Worm (Caenorhabditis elegans) whole organism, early embryonic: Measurements from ENCODE around the gene btb-16.

Experiments
- B0310.2 ChIP-seq: sonication (generic microtip); optimal IDR thresholded peaks from 2 replicates; lab custom pipeline; 2016; ENCODE audit warnings: mild to moderate bottlenecking, missing genetic modification characterization, missing compliant biosample characterization
- F13C5.2 ChIP-seq: sonication (generic microtip); optimal IDR thresholded peaks from 2 replicates; lab custom pipeline; 2017; ENCODE audit warnings: mild to moderate bottlenecking, missing genetic modification characterization, inconsistent platforms, missing compliant biosample characterization
- aly-1 ChIP-seq: sonication (generic microtip); optimal IDR thresholded peaks from 2 replicates; lab custom pipeline; 2016; ENCODE audit warnings: missing genetic modification characterization, missing compliant biosample characterization
- ama-1 ChIP-seq: fragments of 150-350 bp; optimal IDR thresholded peaks from 2 replicates; lab custom pipeline; 2014
- ceh-13 ChIP-seq: fragments of 200-800 bp; sonication (Bioruptor generic); optimal IDR thresholded peaks from 2 replicates; lab custom pipeline; 2018; ENCODE audit warnings: mild to moderate bottlenecking, missing genetic modification characterization, missing compliant biosample characterization
- ceh-36 ChIP-seq: sonication (generic microtip); optimal IDR thresholded peaks from 2 replicates; lab custom pipeline; 2016; ENCODE audit warnings: missing genetic modification characterization, inconsistent platforms, missing compliant biosample characterization
- ets-7 ChIP-seq: sonication (generic microtip); optimal IDR thresholded peaks from 2 replicates; lab custom pipeline; 2016; ENCODE audit warnings: missing genotype, missing genetic modification characterization, missing compliant biosample characterization
- flt-1 ChIP-seq: fragments of 200-800 bp; sonication (Bioruptor generic); IDR thresholded peaks from 2 replicates; pipeline ENCODE4 v1.3.6; 2022; ENCODE audit warnings: missing genetic modification characterization, missing compliant biosample characterization
- hmbx-1 ChIP-seq: sonication (generic microtip); optimal IDR thresholded peaks from 2 replicates; lab custom pipeline; 2016; ENCODE audit warnings: mild to moderate bottlenecking, missing genetic modification characterization, missing compliant biosample characterization
- hmg-4 ChIP-seq: fragments of 200-800 bp; sonication (Bioruptor generic); optimal IDR thresholded peaks from 2 replicates; lab custom pipeline; 2018; ENCODE audit warnings: mild to moderate bottlenecking, missing genetic modification characterization, missing compliant biosample characterization
- hnd-1 ChIP-seq: sonication (generic microtip); optimal IDR thresholded peaks from 2 replicates; lab custom pipeline; 2016; ENCODE audit warnings: missing genetic modification characterization, missing compliant biosample characterization
- pes-1 ChIP-seq: fragments of 200-800 bp; sonication (Bioruptor generic); IDR thresholded peaks from 2 replicates; pipeline ENCODE4 v1.3.6; 2022; ENCODE audit warnings: missing genetic modification reagents, missing genetic modification characterization, missing compliant biosample characterization
- scrt-1 ChIP-seq: fragments of 200-800 bp; sonication (Bioruptor generic); IDR thresholded peaks from 2 replicates; pipeline ENCODE4 v1.3.6; 2022; ENCODE audit warnings: missing genetic modification characterization, missing compliant biosample characterization
- sea-1 ChIP-seq: fragments of 200-800 bp; sonication (Bioruptor generic); conservative IDR thresholded peaks from 2 replicates; pipeline ENCODE4 v1.3.6; 2022; ENCODE audit warnings: missing genetic modification characterization, missing compliant biosample characterization
- tbx-11 ChIP-seq: fragments of 200-800 bp; sonication (Bioruptor generic); IDR thresholded peaks from 2 replicates; pipeline ENCODE4 v1.3.6; 2022; ENCODE audit warnings: missing genetic modification characterization, missing compliant biosample characterization
- tbx-37 ChIP-seq: fragments of 200-800 bp; sonication (Bioruptor generic); conservative IDR thresholded peaks from 2 replicates; pipeline ENCODE4 v1.3.6; 2022; ENCODE audit warnings: missing genetic modification reagents, missing genetic modification characterization, missing compliant biosample characterization
- tra-4 ChIP-seq: sonication (generic microtip); optimal IDR thresholded peaks from 2 replicates; lab custom pipeline; 2017; ENCODE audit warnings: missing genetic modification characterization, missing compliant biosample characterization

btb-16 gene

ce11 chrII:3323179-3323578, 26.5 kb downstream of the btb-16 start, which contains the start of gene Y46D2A.2:
TSS of gene Y46D2A.2 (minus strand) at chrII:3323279.
- TF ChIP-seq hnd-1 (tag; lab: Kevin White, UChicago) (no peak), F13C5.2 (tag; lab: Kevin White, UChicago) (no peak), ceh-13 (GFP tag; lab: Kevin White, UChicago) (no peak), flt-1 (no peak), tbx-11 (GFP tag; lab: Robert Waterston, UW) (no peak), ama-1 (lab: Kevin White, UChicago) (no peak), sea-1 (no peak), ets-7 (no peak), tbx-37 (GFP tag; lab: Robert Waterston, UW) (no peak), hmbx-1 (tag; lab: Kevin White, UChicago) (no peak), ceh-36 (no peak), pes-1 (GFP tag; lab: Robert Waterston, UW) (no peak), aly-1 (tag; lab: Kevin White, UChicago) (no peak)

ce11 chrII:3327104-3327503, 30.4 kb downstream of the btb-16 start, which contains the start of gene Y46D2A.3:
TSS of gene Y46D2A.3 (minus strand) at chrII:3327204.
- TF ChIP-seq hmg-4 (GFP tag; lab: Kevin White, UChicago), result no peak
- no peak for TF ChIP-seq tbx-11 (GFP tag; lab: Robert Waterston, UW)
- no peak for TF ChIP-seq F13C5.2 (tag; lab: Kevin White, UChicago)
- TF ChIP-seq B0310.2, result no peak
- no peak for TF ChIP-seq tbx-37 (GFP tag; lab: Robert Waterston, UW)
- no peak for TF ChIP-seq sea-1
- TF ChIP-seq hmbx-1 (tag; lab: Kevin White, UChicago), result no peak
- TF ChIP-seq hnd-1 (tag; lab: Kevin White, UChicago), result no peak
- no peak for TF ChIP-seq ceh-13 (GFP tag; lab: Kevin White, UChicago)
- TF ChIP-seq tra-4, result no peak
- no peak for TF ChIP-seq ets-7

ce11 chrII:3332039-3332438, 35.4 kb downstream of the btb-16 start, which contains the start of gene irld-27:
TSS of gene irld-27 (plus strand) at chrII:3332339.
- TF ChIP-seq sea-1 (no peak), B0310.2 (no peak), tra-4 (no peak), ceh-13 (GFP tag; lab: Kevin White, UChicago) (no peak), ets-7 (no peak), pes-1 (GFP tag; lab: Robert Waterston, UW) (no peak), aly-1 (tag; lab: Kevin White, UChicago) (no peak), hnd-1 (tag; lab: Kevin White, UChicago) (no peak), tbx-11 (GFP tag; lab: Robert Waterston, UW) (no peak), F13C5.2 (tag; lab: Kevin White, UChicago) (no peak), ceh-36 (no peak), ama-1 (lab: Kevin White, UChicago) (no peak), hmg-4 (GFP tag; lab: Kevin White, UChicago) (no peak), tbx-37 (GFP tag; lab: Robert Waterston, UW) (no peak), hmbx-1 (tag; lab: Kevin White, UChicago) (no peak), scrt-1 (GFP tag; lab: Robert Waterston, UW) (no peak), flt-1 (no peak)

- TF ChIP-seq hnd-1 (tag; lab: Kevin White, UChicago), result no peak
- no peak for TF ChIP-seq tra-4
- no peak for TF ChIP-seq ets-7
- TF ChIP-seq sea-1, result no peak
- TF ChIP-seq tbx-37 (GFP tag; lab: Robert Waterston, UW), result no peak
- no peak for TF ChIP-seq B0310.2
- TF ChIP-seq aly-1 (tag; lab: Kevin White, UChicago), result no peak
- TF ChIP-seq hmg-4 (GFP tag; lab: Kevin White, UChicago), result no peak
- no peak for TF ChIP-seq pes-1 (GFP tag; lab: Robert Waterston, UW)
- no peak for TF ChIP-seq ama-1 (lab: Kevin White, UChicago)
- TF ChIP-seq scrt-1 (GFP tag; lab: Robert Waterston, UW), result no peak
Observed at ce11 chrII:3337039-3337438, 40.4 kb downstream of the btb-16 start, which contains the start of gene F14D2.19. TSS of gene F14D2.19 (minus strand) at chrII:3337139.

- TF ChIP-seq tbx-11 (GFP tag; lab: Robert Waterston, UW) (no peak), ama-1 (lab: Kevin White, UChicago) (no peak), ets-7 (no peak), hmg-4 (GFP tag; lab: Kevin White, UChicago) (no peak), hmbx-1 (tag; lab: Kevin White, UChicago) (no peak), flt-1 (no peak), pes-1 (GFP tag; lab: Robert Waterston, UW) (no peak), ceh-13 (GFP tag; lab: Kevin White, UChicago) (no peak), tra-4 (no peak), tbx-37 (GFP tag; lab: Robert Waterston, UW) (no peak), ceh-36 (no peak), hnd-1 (tag; lab: Kevin White, UChicago) (no peak), B0310.2 (no peak), sea-1 (no peak)
Observed at ce11 chrII:3338556-3338955, 41.9 kb downstream of the btb-16 start, which contains the start of gene F14D2.7. TSS of gene F14D2.7 (minus strand) at chrII:3338656.

ce11 chrII:3340251-3340650, 43.6 kb downstream of the btb-16 start, which contains the start of gene F14D2.5:
TSS of gene F14D2.5 (plus strand) at chrII:3340551.
- TF ChIP-seq ceh-13 (GFP tag; lab: Kevin White, UChicago) (no peak), flt-1 (no peak), ets-7 (no peak), sea-1 (no peak), aly-1 (tag; lab: Kevin White, UChicago) (no peak), ama-1 (lab: Kevin White, UChicago) (no peak), ceh-36 (no peak), B0310.2 (no peak), hmg-4 (GFP tag; lab: Kevin White, UChicago) (no peak)

- TF ChIP-seq hmbx-1 (tag; lab: Kevin White, UChicago) (no peak), tra-4 (no peak), ama-1 (lab: Kevin White, UChicago) (no peak)
Observed at ce11 chrII:3340818-3341217, 44.1 kb downstream of the btb-16 start.

- no peak for TF ChIP-seq flt-1
- TF ChIP-seq hnd-1 (tag; lab: Kevin White, UChicago), result no peak
- TF ChIP-seq tbx-37 (GFP tag; lab: Robert Waterston, UW), result no peak
- TF ChIP-seq scrt-1 (GFP tag; lab: Robert Waterston, UW), result no peak
- TF ChIP-seq tra-4, result no peak
- no peak for TF ChIP-seq hmbx-1 (tag; lab: Kevin White, UChicago)
- no peak for TF ChIP-seq F13C5.2 (tag; lab: Kevin White, UChicago)
- TF ChIP-seq aly-1 (tag; lab: Kevin White, UChicago), result no peak
- no peak for TF ChIP-seq ets-7
- no peak for TF ChIP-seq ceh-13 (GFP tag; lab: Kevin White, UChicago)
- TF ChIP-seq tbx-11 (GFP tag; lab: Robert Waterston, UW), result no peak
- TF ChIP-seq ama-1 (lab: Kevin White, UChicago), result no peak
- no peak for TF ChIP-seq B0310.2
- TF ChIP-seq ceh-36, result no peak
- TF ChIP-seq pes-1 (GFP tag; lab: Robert Waterston, UW), result no peak
- TF ChIP-seq hmg-4 (GFP tag; lab: Kevin White, UChicago), result no peak
- no peak for TF ChIP-seq sea-1
Observed at ce11 chrII:3341989-3342388, 45.3 kb downstream of the btb-16 start, which contains the start of gene F14D2.11. TSS of gene F14D2.11 (minus strand) at chrII:3342089.
